Worm (Caenorhabditis elegans): Measurements from ENCODE around the gene M01H9.10.

DNA sequence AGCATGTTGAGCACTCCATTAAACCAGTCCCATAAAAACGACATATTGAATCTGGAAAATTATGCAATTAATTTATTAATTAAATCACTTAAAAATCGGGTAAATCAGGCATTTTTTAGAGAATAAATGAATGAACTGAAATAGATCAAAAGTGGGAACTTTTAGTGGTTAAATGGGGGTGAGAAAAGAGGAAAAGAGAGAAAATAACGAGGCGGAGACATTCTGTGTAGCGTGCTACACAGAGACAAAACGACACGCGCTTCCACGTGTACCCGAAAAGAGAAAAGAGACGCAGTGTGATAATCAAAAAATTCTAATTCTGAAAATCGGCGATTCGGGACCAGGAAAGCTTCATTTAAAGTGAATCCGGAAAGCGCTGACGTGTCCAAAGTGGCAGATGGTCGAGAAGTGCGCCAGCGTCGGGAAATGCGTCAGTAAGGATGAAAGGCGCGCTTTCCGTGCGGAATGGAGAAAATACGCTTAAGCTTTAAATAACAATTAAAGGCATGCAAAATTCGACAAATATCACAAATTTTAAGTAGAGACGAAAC lies 33.4 kb upstream of the M01H9.10 start, which contains the start of gene sar-1:
- TF ChIP-seq dao-5 (tag; optimal IDR thresholded peaks at IDR 0.05) (no peak), W03F9.2 (tag; optimal IDR thresholded peaks at IDR 0.05) (peak; percentile 68), him-1 (tag; optimal IDR thresholded peaks at IDR 0.05) (peak; percentile 71)

Data from whole organism, L4/young adult.